Worm (Caenorhabditis elegans) whole organism, L4 larva: ENCODE data around the gene srsx-26.

Experiments used
- F10B5.3 ChIP-seq: sonication (generic microtip); optimal IDR thresholded peaks from 2 replicates; lab custom pipeline; 2016; ENCODE audit warnings: mild to moderate bottlenecking, missing genetic modification characterization, missing compliant biosample characterization
- F26F4.8 ChIP-seq: fragments of 200-800 bp; sonication (Bioruptor generic); conservative IDR thresholded peaks from 2 replicates; pipeline ENCODE4 v1.3.6; 2022; ENCODE audit warnings: missing genetic modification characterization, missing compliant biosample characterization
- F44E2.7 ChIP-seq: fragments of 200-800 bp; sonication (Bioruptor generic); IDR thresholded peaks from 2 replicates; pipeline ENCODE4 v2.1.2; 2022; ENCODE audit warnings: missing genetic modification characterization, missing compliant biosample characterization
- R02D3.7 ChIP-seq: fragments of 150-350 bp; sonication (generic microtip); optimal IDR thresholded peaks from 3 replicates; lab custom pipeline; 2014; ENCODE audit warnings: missing biosample characterization, missing genetic modification characterization
- T20F7.1 ChIP-seq: fragments of 200-800 bp; sonication (Bioruptor generic); optimal IDR thresholded peaks from 2 replicates; lab custom pipeline; 2018; ENCODE audit warnings: mild to moderate bottlenecking, missing genetic modification characterization, missing compliant biosample characterization
- Y48G9A.11 ChIP-seq: fragments of 200-800 bp; sonication (Bioruptor generic); IDR thresholded peaks from 2 replicates; pipeline ENCODE4 v1.3.6; 2022; ENCODE audit warnings: missing genetic modification reagents, missing genetic modification characterization, missing compliant biosample characterization
- Y75B8A.6 ChIP-seq: fragments of 200-800 bp; sonication (Bioruptor generic); IDR thresholded peaks from 2 replicates; pipeline ENCODE4 v1.3.6; 2022; ENCODE audit warnings: missing genetic modification reagents, missing genetic modification characterization, missing compliant biosample characterization
- ZK337.2 ChIP-seq: fragments of 200-800 bp; sonication (Bioruptor generic); IDR thresholded peaks from 2 replicates; pipeline ENCODE4 v1.3.6; 2022; ENCODE audit warnings: missing genetic modification reagents, missing genetic modification characterization, missing compliant biosample characterization
- ZK546.5 ChIP-seq, 2 experiments: sonication (generic microtip); optimal IDR thresholded peaks; 2 replicates each; lab custom pipeline; 2017; ENCODE audit warnings: missing biosample characterization in 2 of 2, missing genetic modification characterization in 2 of 2
- aha-1 ChIP-seq: fragments of 150-350 bp; peaks from one replicate; lab custom pipeline; 2014; ENCODE audit warnings: missing biosample characterization, missing genetic modification characterization
- aly-2 ChIP-seq: sonication (generic microtip); optimal IDR thresholded peaks from 2 replicates; lab custom pipeline; 2018; ENCODE audit warnings: missing biosample characterization, missing genetic modification characterization
- ama-1 ChIP-seq: fragments of 150-350 bp; optimal IDR thresholded peaks from 2 replicates; lab custom pipeline; 2014; ENCODE audit warnings: inconsistent platforms, mixed read lengths
- ceh-28 ChIP-seq: fragments of 150-350 bp; optimal IDR thresholded peaks from 2 replicates; lab custom pipeline; 2014; ENCODE audit warnings: missing biosample characterization, missing genetic modification reagents, missing genetic modification characterization
- ceh-62 ChIP-seq: sonication (generic microtip); optimal IDR thresholded peaks from 2 replicates; lab custom pipeline; 2017; ENCODE audit warnings: missing biosample characterization, missing genetic modification characterization
- ceh-82 ChIP-seq: sonication (generic microtip); optimal IDR thresholded peaks from 2 replicates; lab custom pipeline; 2017; ENCODE audit warnings: missing biosample characterization, missing genetic modification characterization
- daf-16 ChIP-seq, 3 experiments: sonication (generic microtip); optimal IDR thresholded peaks; 2 replicates each; lab custom pipeline; 2016 to 2017; ENCODE audit warnings: missing genetic modification characterization in 3 of 3, missing genetic modification reagents in 3 of 3, mild to moderate bottlenecking in 2 of 3, missing compliant biosample characterization in 2 of 3, missing biosample characterization in 1 of 3, moderate library complexity in 1 of 3
- daf-19 ChIP-seq: fragments of 200-800 bp; sonication (Bioruptor generic); conservative IDR thresholded peaks from 2 replicates; pipeline ENCODE4 v1.3.6; 2022; ENCODE audit warnings: missing genetic modification characterization, missing compliant biosample characterization
- dmd-6 ChIP-seq: fragments of 200-800 bp; sonication (Bioruptor generic); IDR thresholded peaks from 2 replicates; pipeline ENCODE4 v1.3.6; 2022; ENCODE audit warnings: missing genetic modification reagents, missing genetic modification characterization, missing compliant biosample characterization
- dmd-9 ChIP-seq: fragments of 200-800 bp; sonication (Bioruptor generic); IDR thresholded peaks from 2 replicates; pipeline ENCODE4 v1.3.6; 2022; ENCODE audit warnings: missing genetic modification reagents, missing genetic modification characterization, missing compliant biosample characterization
- egl-43 ChIP-seq: fragments of 200-800 bp; sonication (Bioruptor generic); IDR thresholded peaks from 2 replicates; pipeline ENCODE4 v1.3.6; 2022; ENCODE audit warnings: missing genetic modification reagents, missing genetic modification characterization, missing compliant biosample characterization
- fos-1 ChIP-seq: fragments of 150-350 bp; optimal IDR thresholded peaks from 2 replicates; lab custom pipeline; 2014; ENCODE audit warnings: missing biosample characterization, missing genetic modification characterization
- gei-8 ChIP-seq: fragments of 200-800 bp; sonication (Bioruptor generic); optimal IDR thresholded peaks from 2 replicates; lab custom pipeline; 2018; ENCODE audit warnings: mild to moderate bottlenecking, missing genetic modification characterization, missing compliant biosample characterization
- hlh-11 ChIP-seq: fragments of 200-800 bp; sonication (Bioruptor generic); optimal IDR thresholded peaks from 2 replicates; lab custom pipeline; 2018; ENCODE audit warnings: mild to moderate bottlenecking, missing genetic modification characterization, missing compliant biosample characterization
- hlh-30 ChIP-seq: sonication (generic microtip); optimal IDR thresholded peaks from 2 replicates; lab custom pipeline; 2017; ENCODE audit warnings: antibody characterized with exemption, mild to moderate bottlenecking, missing genetic modification characterization, missing compliant biosample characterization; ENCODE audit not compliant: insufficient read depth
- jun-1 ChIP-seq: fragments of 150-350 bp; optimal IDR thresholded peaks from 2 replicates; lab custom pipeline; 2014; ENCODE audit warnings: missing biosample characterization, missing genetic modification reagents, missing genetic modification characterization
- lin-1 ChIP-seq: fragments of 200-800 bp; sonication (Bioruptor generic); IDR thresholded peaks from 2 replicates; pipeline ENCODE4 v1.3.6; 2022; ENCODE audit warnings: missing genetic modification reagents, missing genetic modification characterization, missing compliant biosample characterization
- lin-15B ChIP-seq: fragments of 150-350 bp; sonication (generic microtip); optimal IDR thresholded peaks from 3 replicates; lab custom pipeline; 2014; ENCODE audit warnings: missing biosample characterization, missing genetic modification characterization
- lin-39 ChIP-seq: fragments of 150-350 bp; optimal IDR thresholded peaks from 2 replicates; lab custom pipeline; 2014; ENCODE audit warnings: missing biosample characterization, missing genetic modification reagents, missing genetic modification characterization
- lir-3 ChIP-seq: sonication (generic microtip); optimal IDR thresholded peaks from 2 replicates; lab custom pipeline; 2016; ENCODE audit warnings: mild to moderate bottlenecking, missing genetic modification characterization, missing compliant biosample characterization
- madf-5 ChIP-seq, 2 experiments: fragments of 200-800 bp; sonication (Bioruptor generic); IDR thresholded peaks; 2 replicates each; pipeline ENCODE4 v1.3.6; 2022; ENCODE audit warnings: missing compliant biosample characterization in 2 of 2, missing genetic modification characterization in 2 of 2
- madf-9 ChIP-seq: fragments of 200-800 bp; sonication (Bioruptor generic); conservative IDR thresholded peaks from 2 replicates; pipeline ENCODE4 v1.3.6; 2022; ENCODE audit warnings: missing genetic modification reagents, missing genetic modification characterization, missing compliant biosample characterization
- mdt-29 ChIP-seq: fragments of 200-800 bp; sonication (Bioruptor generic); IDR thresholded peaks from 2 replicates; pipeline ENCODE4 v1.3.6; 2022; ENCODE audit warnings: missing genetic modification reagents, missing genetic modification characterization, missing compliant biosample characterization
- mes-2 ChIP-seq: sonication (generic microtip); optimal IDR thresholded peaks from 2 replicates; lab custom pipeline; 2016; ENCODE audit warnings: missing genotype, mild to moderate bottlenecking, missing genetic modification characterization, missing compliant biosample characterization; ENCODE audit not compliant: poor library complexity, severe bottlenecking
- mxl-3 ChIP-seq: fragments of 200-800 bp; sonication (Bioruptor generic); optimal IDR thresholded peaks from 2 replicates; lab custom pipeline; 2018; ENCODE audit warnings: mild to moderate bottlenecking, missing genetic modification characterization, missing compliant biosample characterization
- nhr-10 ChIP-seq: fragments of 150-350 bp; optimal IDR thresholded peaks from 2 replicates; lab custom pipeline; 2014; ENCODE audit warnings: missing biosample characterization, missing genetic modification characterization
- nhr-11 ChIP-seq: fragments of 150-350 bp; optimal IDR thresholded peaks from 2 replicates; lab custom pipeline; 2014; ENCODE audit warnings: missing biosample characterization, missing genetic modification characterization
- nhr-28 ChIP-seq: fragments of 150-350 bp; optimal IDR thresholded peaks from 2 replicates; lab custom pipeline; 2014; ENCODE audit warnings: missing biosample characterization, missing genetic modification characterization
- nhr-42 ChIP-seq: fragments of 200-800 bp; sonication (Bioruptor generic); IDR thresholded peaks from 2 replicates; pipeline ENCODE4 v1.3.6; 2022; ENCODE audit warnings: missing genetic modification characterization, missing compliant biosample characterization
- nhr-76 ChIP-seq: fragments of 150-350 bp; optimal IDR thresholded peaks from 2 replicates; lab custom pipeline; 2014; ENCODE audit warnings: missing biosample characterization, missing genetic modification characterization
- pha-4 ChIP-seq, 2 experiments: fragments of 150-350 bp in 1 of 2; fragments of 200-800 bp in 1 of 2; sonication (Bioruptor generic) in 1 of 2; IDR thresholded peaks in 1 of 2; optimal IDR thresholded peaks in 1 of 2; 2 replicates each; pipeline versions ENCODE4 v1.3.6 to Lab custom; 2014 to 2022; ENCODE audit warnings: missing genetic modification characterization in 2 of 2, missing genetic modification reagents in 2 of 2, missing biosample characterization in 1 of 2, missing compliant biosample characterization in 1 of 2
- pqm-1 ChIP-seq: sonication (generic microtip); optimal IDR thresholded peaks from 2 replicates; lab custom pipeline; 2017; ENCODE audit warnings: missing biosample characterization, missing genetic modification characterization
- rbr-2 ChIP-seq: sonication (generic microtip); optimal IDR thresholded peaks from 2 replicates; lab custom pipeline; 2016; ENCODE audit warnings: missing genotype, missing genetic modification characterization, missing compliant biosample characterization
- saeg-2 ChIP-seq: fragments of 200-800 bp; sonication (Bioruptor generic); IDR thresholded peaks from 2 replicates; pipeline ENCODE4 v1.3.6; 2022; ENCODE audit warnings: missing genetic modification reagents, missing genetic modification characterization, missing compliant biosample characterization
- sdz-12 ChIP-seq: fragments of 200-800 bp; sonication (Bioruptor generic); optimal IDR thresholded peaks from 2 replicates; lab custom pipeline; 2018; ENCODE audit warnings: mild to moderate bottlenecking, missing genetic modification characterization, missing compliant biosample characterization
- snpc-1.2 ChIP-seq: fragments of 200-800 bp; sonication (Bioruptor generic); IDR thresholded peaks from 2 replicates; pipeline ENCODE4 v1.3.6; 2022; ENCODE audit warnings: missing genetic modification reagents, missing genetic modification characterization, missing compliant biosample characterization
- snpc-4 ChIP-seq: fragments of 150-350 bp; optimal IDR thresholded peaks from 2 replicates; lab custom pipeline; 2014; ENCODE audit warnings: missing biosample characterization, missing genetic modification characterization
- tag-97 ChIP-seq: fragments of 200-800 bp; sonication (Bioruptor generic); IDR thresholded peaks from 2 replicates; pipeline ENCODE4 v1.3.6; 2022; ENCODE audit warnings: missing genetic modification characterization, missing compliant biosample characterization
- tra-1 ChIP-seq: fragments of 200-800 bp; sonication (Bioruptor generic); IDR thresholded peaks from 2 replicates; pipeline ENCODE4 v1.3.6; 2022; ENCODE audit warnings: missing genetic modification reagents, missing genetic modification characterization, missing compliant biosample characterization
- unc-130 ChIP-seq: sonication (generic microtip); optimal IDR thresholded peaks from 2 replicates; lab custom pipeline; 2016; ENCODE audit warnings: missing genetic modification reagents, missing genetic modification characterization, missing compliant biosample characterization
- vab-7 ChIP-seq: fragments of 200-800 bp; sonication (Bioruptor generic); IDR thresholded peaks from 2 replicates; pipeline ENCODE4 v1.3.6; 2022; ENCODE audit warnings: missing genetic modification reagents, missing genetic modification characterization, missing compliant biosample characterization
- zag-1 ChIP-seq: fragments of 150-350 bp; optimal IDR thresholded peaks from 2 replicates; lab custom pipeline; 2014; ENCODE audit warnings: missing biosample characterization, missing genetic modification characterization
- zip-11 ChIP-seq: fragments of 200-800 bp; sonication (Bioruptor generic); IDR thresholded peaks from 2 replicates; pipeline ENCODE4 v1.3.6; 2022; ENCODE audit warnings: missing genetic modification characterization, missing compliant biosample characterization

The srsx-26 gene

DNA sequence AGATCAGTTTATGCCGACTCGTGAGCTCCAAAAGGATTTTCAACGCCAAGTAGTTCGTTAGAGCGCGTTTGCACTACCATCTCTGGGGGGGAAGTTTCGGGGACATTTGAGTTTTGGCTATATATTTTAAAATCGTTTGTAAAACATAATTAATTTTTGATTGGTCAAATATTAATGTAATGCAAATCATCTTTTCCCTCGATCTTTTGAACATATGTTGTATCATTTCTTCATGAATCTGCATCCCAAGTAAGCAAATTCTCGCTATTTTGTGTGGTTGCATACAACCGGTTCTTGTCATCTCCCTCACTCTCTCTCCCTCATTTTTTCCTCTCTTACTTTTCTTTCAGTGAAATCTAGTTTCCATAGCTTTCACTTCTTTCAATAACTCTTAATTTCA is 29.7 kb downstream of the srsx-26 start (continued):
- TF ChIP-seq lin-39 (tag; lab: Kevin White, UChicago) (no peak), madf-9 (GFP tag; lab: Robert Waterston, UW) (no peak), ceh-82 (tag; lab: Kevin White, UChicago) (no peak), gei-8 (GFP tag; lab: Kevin White, UChicago) (no peak), nhr-76 (tag; lab: Kevin White, UChicago) (no peak), hlh-30 (peak; percentile 64), F26F4.8 (GFP tag; lab: Robert Waterston, UW) (no peak), ama-1 (no peak), snpc-1.2 (GFP tag; lab: Robert Waterston, UW) (no peak), nhr-10 (tag; lab: Kevin White, UChicago) (no peak), aly-2 (tag; lab: Kevin White, UChicago) (no peak), Y48G9A.11 (no peak), lin-1 (no peak), sdz-12 (GFP tag; lab: Kevin White, UChicago) (no peak), vab-7 (GFP tag; lab: Robert Waterston, UW) (no peak), T20F7.1 (peak; percentile 51), mdt-29 (GFP tag; lab: Robert Waterston, UW) (no peak), aha-1 (no peak), jun-1 (no peak), ceh-28 (no peak), zag-1 (tag; lab: Kevin White, UChicago) (peak; percentile 32), nhr-28 (tag; lab: Kevin White, UChicago) (peak; percentile 40), mes-2 (tag; lab: Kevin White, UChicago) (peak; percentile 38), nhr-11 (tag; lab: Kevin White, UChicago) (peak; percentile 33), pha-4 (GFP tag; IDR thresholded peaks at IDR 0.05; lab: Robert Waterston, UW) (no peak), pha-4 (tag; optimal IDR thresholded peaks at IDR 0.05; lab: Kevin White, UChicago) (no peak), ZK546.5 (tag; optimal IDR thresholded peaks at IDR 0.05; lab: Kevin White, UChicago) (no peak), egl-43 (GFP tag; lab: Robert Waterston, UW) (0 out of 2 replicates have a peak, but pooled peaks have one; percentile 25), saeg-2 (GFP tag; lab: Robert Waterston, UW) (no peak), zip-11 (GFP tag; lab: Robert Waterston, UW) (no peak), lin-15B (no peak), F44E2.7 (GFP tag; lab: Robert Waterston, UW) (no peak), nhr-42 (GFP tag; lab: Robert Waterston, UW) (no peak), dmd-9 (GFP tag; lab: Robert Waterston, UW) (no peak), tra-1 (GFP tag; lab: Robert Waterston, UW) (no peak), unc-130 (GFP tag; lab: Kevin White, UChicago) (peak; percentile 17), daf-19 (no peak), daf-16 (GFP tag; optimal IDR thresholded peaks at IDR 0.05; lab: Kevin White, UChicago) (no peak), daf-16 (tag; optimal IDR thresholded peaks at IDR 0.05; lab: Kevin White, UChicago) (peak; percentile 12), lir-3 (tag; lab: Kevin White, UChicago) (no peak), dmd-6 (GFP tag; lab: Robert Waterston, UW) (peak; percentile 16; the same call in 1 of the 2 replicates), pqm-1 (tag; lab: Kevin White, UChicago) (no peak), R02D3.7 (tag; lab: Kevin White, UChicago) (no peak), snpc-4 (tag; lab: Kevin White, UChicago) (no peak), ZK337.2 (GFP tag; lab: Robert Waterston, UW) (no peak), F10B5.3 (tag; lab: Kevin White, UChicago) (no peak), rbr-2 (tag; lab: Kevin White, UChicago) (peak; percentile 63), tag-97 (GFP tag; lab: Robert Waterston, UW) (no peak), mxl-3 (GFP tag; lab: Kevin White, UChicago) (peak; percentile 24), madf-5 (GFP tag; IDR thresholded peaks at IDR 0.05; lab: Robert Waterston, UW) (no peak), hlh-11 (tag; lab: Kevin White, UChicago) (peak; percentile 59), fos-1 (tag; lab: Kevin White, UChicago) (no peak), ceh-62 (tag; lab: Kevin White, UChicago) (no peak), Y75B8A.6 (GFP tag; lab: Robert Waterston, UW) (no peak)
